Worm (Caenorhabditis elegans) whole organism, mixed stage, embryonic: Measurements from ENCODE around the gene F13A2.4.

ENCODE experiments used
- M03D4.4 ChIP-seq: sonication (generic microtip); optimal IDR thresholded peaks from 2 replicates; lab custom pipeline; 2017; ENCODE audit warnings: mild to moderate bottlenecking, missing genetic modification characterization, missing compliant biosample characterization
- bed-3 ChIP-seq: fragments of 200-800 bp; sonication (Bioruptor generic); optimal IDR thresholded peaks from 3 replicates; lab custom pipeline; 2018; ENCODE audit warnings: mild to moderate bottlenecking, missing genetic modification characterization, moderate library complexity, missing compliant biosample characterization
- blmp-1 ChIP-seq: fragments of 150-350 bp; optimal IDR thresholded peaks from 2 replicates; lab custom pipeline; 2014; ENCODE audit warnings: missing biosample characterization, missing genetic modification characterization
- ceh-39 ChIP-seq: fragments of 150-350 bp; optimal IDR thresholded peaks from 2 replicates; lab custom pipeline; 2014; ENCODE audit warnings: missing biosample characterization, missing genetic modification characterization
- ceh-43 ChIP-seq: fragments of 200-800 bp; sonication (Bioruptor generic); optimal IDR thresholded peaks from 2 replicates; lab custom pipeline; 2018; ENCODE audit warnings: mild to moderate bottlenecking, missing genetic modification characterization, moderate library complexity, missing compliant biosample characterization
- ceh-83 ChIP-seq: fragments of 200-800 bp; sonication (Bioruptor generic); optimal IDR thresholded peaks from 2 replicates; lab custom pipeline; 2018; ENCODE audit warnings: mild to moderate bottlenecking, missing genetic modification characterization, missing compliant biosample characterization
- ces-1 ChIP-seq: fragments of 150-350 bp; optimal IDR thresholded peaks from 2 replicates; lab custom pipeline; 2014; ENCODE audit warnings: missing biosample characterization, missing genetic modification reagents, missing genetic modification characterization
- cnd-1 ChIP-seq: fragments of 200-800 bp; sonication (Bioruptor generic); optimal IDR thresholded peaks from 2 replicates; lab custom pipeline; 2018; ENCODE audit warnings: mild to moderate bottlenecking, missing genetic modification characterization, missing compliant biosample characterization
- drap-1 ChIP-seq: fragments of 200-800 bp; sonication (Bioruptor generic); optimal IDR thresholded peaks from 3 replicates; lab custom pipeline; 2018; ENCODE audit warnings: mild to moderate bottlenecking, missing genetic modification characterization, missing compliant biosample characterization
- elt-1 ChIP-seq: sonication (generic microtip); optimal IDR thresholded peaks from 2 replicates; lab custom pipeline; 2017; ENCODE audit warnings: missing genetic modification characterization, mild to moderate bottlenecking, missing compliant biosample characterization, antibody characterized with exemption, moderate library complexity, borderline replicate concordance; ENCODE audit not compliant: insufficient read depth
- elt-3 ChIP-seq: fragments of 150-350 bp; optimal IDR thresholded peaks from 2 replicates; lab custom pipeline; 2014; ENCODE audit warnings: missing biosample characterization, missing genetic modification characterization
- flh-1 ChIP-seq: fragments of 200-800 bp; sonication (Bioruptor generic); optimal IDR thresholded peaks from 2 replicates; lab custom pipeline; 2018; ENCODE audit warnings: mild to moderate bottlenecking, missing genetic modification characterization, moderate library complexity, missing compliant biosample characterization
- ham-2 ChIP-seq: fragments of 200-800 bp; sonication (Bioruptor generic); optimal IDR thresholded peaks from 2 replicates; lab custom pipeline; 2018; ENCODE audit warnings: mild to moderate bottlenecking, missing genetic modification characterization, missing compliant biosample characterization
- hlh-1 ChIP-seq: fragments of 150-350 bp; optimal IDR thresholded peaks from 2 replicates; lab custom pipeline; 2014; ENCODE audit warnings: missing biosample characterization, missing genetic modification reagents, missing genetic modification characterization
- lin-13 ChIP-seq: fragments of 150-350 bp; optimal IDR thresholded peaks from 2 replicates; lab custom pipeline; 2014; ENCODE audit warnings: missing biosample characterization, missing genetic modification characterization
- lin-32 ChIP-seq: fragments of 200-800 bp; sonication (Bioruptor generic); optimal IDR thresholded peaks from 2 replicates; lab custom pipeline; 2018; ENCODE audit warnings: mild to moderate bottlenecking, missing genetic modification characterization, missing compliant biosample characterization
- lsy-2 ChIP-seq: fragments of 150-350 bp; optimal IDR thresholded peaks from 2 replicates; lab custom pipeline; 2014; ENCODE audit warnings: missing biosample characterization, missing genetic modification characterization
- mab-5 ChIP-seq: fragments of 150-350 bp; optimal IDR thresholded peaks from 2 replicates; lab custom pipeline; 2014; ENCODE audit warnings: missing biosample characterization, missing genetic modification characterization
- mep-1 ChIP-seq: fragments of 150-350 bp; optimal IDR thresholded peaks from 2 replicates; lab custom pipeline; 2017; ENCODE audit warnings: missing biosample characterization, missing genetic modification reagents, missing genetic modification characterization, inconsistent platforms
- mls-2 ChIP-seq: sonication (generic microtip); optimal IDR thresholded peaks from 2 replicates; lab custom pipeline; 2016; ENCODE audit warnings: mild to moderate bottlenecking, missing genetic modification characterization, moderate library complexity, missing compliant biosample characterization
- nhr-12 ChIP-seq: fragments of 150-350 bp; optimal IDR thresholded peaks from 2 replicates; lab custom pipeline; 2014; ENCODE audit warnings: missing biosample characterization, missing genetic modification characterization
- nhr-2 ChIP-seq: fragments of 150-350 bp; optimal IDR thresholded peaks from 2 replicates; lab custom pipeline; 2014; ENCODE audit warnings: missing biosample characterization, missing genetic modification characterization
- nhr-237 ChIP-seq: fragments of 150-350 bp; optimal IDR thresholded peaks from 2 replicates; lab custom pipeline; 2014; ENCODE audit warnings: missing biosample characterization, missing genetic modification characterization
- nhr-28 ChIP-seq: fragments of 150-350 bp; optimal IDR thresholded peaks from 2 replicates; lab custom pipeline; 2014; ENCODE audit warnings: missing biosample characterization, missing genetic modification characterization
- nhr-76 ChIP-seq: sonication (generic microtip); optimal IDR thresholded peaks from 2 replicates; lab custom pipeline; 2017; ENCODE audit warnings: missing biosample characterization, missing genetic modification characterization
- pha-4 ChIP-seq: fragments of 150-350 bp; optimal IDR thresholded peaks from 2 replicates; lab custom pipeline; 2018; ENCODE audit warnings: missing biosample characterization, missing genetic modification reagents, missing genetic modification characterization
- sem-2 ChIP-seq: fragments of 200-800 bp; sonication (Bioruptor generic); optimal IDR thresholded peaks from 2 replicates; lab custom pipeline; 2018; ENCODE audit warnings: mild to moderate bottlenecking, missing genetic modification characterization, missing compliant biosample characterization
- snpc-4 ChIP-seq: fragments of 150-350 bp; optimal IDR thresholded peaks from 2 replicates; lab custom pipeline; 2014; ENCODE audit warnings: missing biosample characterization, missing genetic modification characterization
- sptf-1 ChIP-seq: sonication (generic microtip); optimal IDR thresholded peaks from 2 replicates; lab custom pipeline; 2017; ENCODE audit warnings: mild to moderate bottlenecking, missing genetic modification characterization, moderate library complexity, missing compliant biosample characterization
- tbx-8 ChIP-seq: fragments of 200-800 bp; sonication (Bioruptor generic); optimal IDR thresholded peaks from 2 replicates; lab custom pipeline; 2018; ENCODE audit warnings: mild to moderate bottlenecking, missing genetic modification characterization, moderate library complexity, missing compliant biosample characterization
- unc-120 ChIP-seq: sonication (generic microtip); optimal IDR thresholded peaks from 2 replicates; lab custom pipeline; 2017; ENCODE audit warnings: missing genetic modification characterization, missing compliant biosample characterization; ENCODE audit not compliant: poor library complexity, severe bottlenecking
- unc-39 ChIP-seq: fragments of 150-350 bp; optimal IDR thresholded peaks from 2 replicates; lab custom pipeline; 2014; ENCODE audit warnings: missing biosample characterization, missing genetic modification characterization
- unc-62 ChIP-seq: fragments of 150-350 bp; optimal IDR thresholded peaks from 2 replicates; lab custom pipeline; 2014; ENCODE audit warnings: missing biosample characterization, missing genetic modification reagents, missing genetic modification characterization
- zip-8 ChIP-seq: fragments of 150-350 bp; optimal IDR thresholded peaks from 2 replicates; lab custom pipeline; 2014; ENCODE audit warnings: missing biosample characterization, missing genetic modification characterization
- ztf-11 ChIP-seq: fragments of 150-350 bp; optimal IDR thresholded peaks from 2 replicates; lab custom pipeline; 2014; ENCODE audit warnings: missing biosample characterization, missing genetic modification characterization

F13A2.4 gene

DNA sequence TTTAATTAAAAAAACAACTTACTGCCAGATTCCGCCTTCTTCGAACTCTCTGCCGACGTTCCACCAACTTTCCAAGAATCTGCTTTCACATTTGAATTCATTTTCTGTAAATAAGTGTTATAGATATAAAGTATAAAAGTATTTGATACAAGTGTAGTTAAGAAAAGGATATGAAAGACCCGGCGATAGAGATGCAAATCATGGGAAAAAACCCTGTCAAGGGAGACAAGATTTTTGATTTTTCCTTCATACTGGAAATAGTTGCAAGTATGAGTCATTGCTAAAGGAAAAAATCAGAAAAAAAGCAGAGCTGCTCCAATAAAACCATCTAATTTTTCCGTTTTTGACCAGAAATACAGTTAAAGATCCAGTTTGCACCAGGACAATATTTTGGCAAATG is 3.8 kb downstream of the F13A2.4 start, which contains the start of gene F13A2.3:
TSS of gene F13A2.3 (minus strand) at position 101 of the 400 bp plus-strand sequence.
- TF ChIP-seq nhr-12 (tag; lab: Kevin White, UChicago) (no peak), ham-2 (GFP tag; lab: Kevin White, UChicago) (no peak), ceh-39 (tag; lab: Kevin White, UChicago) (no peak), lsy-2 (no peak), sem-2 (no peak), nhr-237 (tag; lab: Kevin White, UChicago) (no peak), lin-13 (tag; lab: Kevin White, UChicago) (no peak), zip-8 (tag; lab: Kevin White, UChicago) (no peak), unc-39 (no peak), nhr-2 (no peak), lin-32 (GFP tag; lab: Kevin White, UChicago) (no peak), mep-1 (no peak), mls-2 (tag; lab: Kevin White, UChicago) (no peak), unc-120 (tag; lab: Kevin White, UChicago) (no peak)

DNA sequence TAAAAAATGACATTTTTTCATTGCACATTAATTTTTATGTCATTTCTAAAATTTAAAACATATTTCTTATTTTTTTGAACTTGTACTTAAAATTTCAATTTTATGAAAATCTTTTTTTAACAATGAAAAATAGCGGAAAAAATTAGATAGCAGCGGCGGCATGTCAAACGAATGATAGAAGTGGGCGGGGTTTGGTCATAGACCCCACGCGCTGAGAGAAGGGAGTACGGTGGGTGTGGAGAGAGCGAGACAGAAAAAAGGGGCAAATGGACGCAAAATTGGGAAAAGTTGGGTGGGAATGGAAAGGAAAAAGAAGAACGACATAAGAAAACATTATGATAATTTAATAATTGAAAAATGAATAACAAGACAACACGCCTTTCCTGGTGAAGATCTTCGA is 12.1 kb downstream of the F13A2.4 start:
- TF ChIP-seq cnd-1 (tag; lab: Kevin White, UChicago) (no peak), lsy-2 (peak; percentile 21)

DNA sequence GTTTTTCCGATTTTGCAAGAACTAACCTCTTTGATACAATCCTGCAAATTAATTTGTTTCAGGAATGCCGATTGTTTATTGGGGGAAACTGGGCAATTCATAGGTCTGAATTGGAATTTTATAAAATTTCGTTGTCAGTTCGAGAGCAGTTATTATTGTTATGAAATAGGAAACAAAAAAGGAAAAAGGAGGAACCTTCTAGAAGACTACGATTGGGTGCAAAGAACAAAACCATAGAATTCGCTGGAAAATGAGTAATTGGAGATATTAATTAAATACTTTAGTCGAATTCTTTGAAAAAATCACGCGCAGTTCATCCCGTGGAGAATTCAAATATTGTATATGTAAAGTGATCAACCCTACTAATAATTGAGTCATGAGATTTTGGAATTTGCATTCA is 12.6 kb downstream of the F13A2.4 start, which contains the start of gene F13A2.9:
TSS of gene F13A2.9 (minus strand) at position 101 of the 400 bp plus-strand sequence.
- TF ChIP-seq unc-120 (tag; lab: Kevin White, UChicago) (no peak), nhr-12 (tag; lab: Kevin White, UChicago) (no peak), tbx-8 (GFP tag; lab: Kevin White, UChicago) (no peak), mab-5 (tag; lab: Kevin White, UChicago) (no peak), mep-1 (no peak), ceh-39 (tag; lab: Kevin White, UChicago) (no peak), hlh-1 (no peak), flh-1 (GFP tag; lab: Kevin White, UChicago) (no peak), nhr-237 (tag; lab: Kevin White, UChicago) (no peak), ceh-83 (GFP tag; lab: Kevin White, UChicago) (no peak), nhr-2 (no peak), nhr-76 (tag; lab: Kevin White, UChicago) (no peak), M03D4.4 (no peak), elt-3 (no peak), ceh-43 (GFP tag; lab: Kevin White, UChicago) (no peak), cnd-1 (tag; lab: Kevin White, UChicago) (no peak), lsy-2 (no peak), sem-2 (no peak), snpc-4 (no peak)

DNA sequence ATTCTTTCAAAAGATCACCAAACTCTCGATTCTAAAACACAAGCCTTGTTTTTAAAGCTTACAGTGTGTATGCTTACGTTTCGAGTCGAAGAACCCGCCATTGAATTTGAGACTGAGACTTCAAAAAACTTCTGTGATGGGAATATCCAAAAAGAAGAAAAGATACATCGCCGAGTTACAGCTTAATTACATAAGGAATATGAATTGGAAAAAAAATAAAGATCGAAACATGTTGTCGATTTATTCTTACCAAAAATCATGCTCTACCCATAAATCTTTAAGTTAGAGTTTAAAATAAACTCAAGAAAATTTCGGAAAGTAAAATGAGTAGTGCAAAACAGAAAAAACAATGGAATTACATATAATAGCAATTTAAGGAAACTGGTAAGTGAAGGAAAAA is 13.8 kb downstream of the F13A2.4 start, which contains the start of gene F13A2.10:
TSS of gene F13A2.10 (minus strand) at position 101 of the 400 bp plus-strand sequence.
- TF ChIP-seq ham-2 (GFP tag; lab: Kevin White, UChicago), result no peak
- no peak for TF ChIP-seq hlh-1
- TF ChIP-seq mep-1, result no peak
- no peak for TF ChIP-seq ces-1 (GFP tag; lab: Kevin White, UChicago)
- TF ChIP-seq nhr-76 (tag; lab: Kevin White, UChicago), result no peak
- TF ChIP-seq elt-1 (tag; lab: Kevin White, UChicago), result no peak
- TF ChIP-seq ceh-83 (GFP tag; lab: Kevin White, UChicago), result no peak
- no peak for TF ChIP-seq ceh-43 (GFP tag; lab: Kevin White, UChicago)
- TF ChIP-seq sem-2, result no peak
- TF ChIP-seq ceh-39 (tag; lab: Kevin White, UChicago), result no peak
- no peak for TF ChIP-seq tbx-8 (GFP tag; lab: Kevin White, UChicago)
- TF ChIP-seq sptf-1 (tag; lab: Kevin White, UChicago), result no peak
- TF ChIP-seq elt-3, result no peak
- no peak for TF ChIP-seq lin-13 (tag; lab: Kevin White, UChicago)

DNA sequence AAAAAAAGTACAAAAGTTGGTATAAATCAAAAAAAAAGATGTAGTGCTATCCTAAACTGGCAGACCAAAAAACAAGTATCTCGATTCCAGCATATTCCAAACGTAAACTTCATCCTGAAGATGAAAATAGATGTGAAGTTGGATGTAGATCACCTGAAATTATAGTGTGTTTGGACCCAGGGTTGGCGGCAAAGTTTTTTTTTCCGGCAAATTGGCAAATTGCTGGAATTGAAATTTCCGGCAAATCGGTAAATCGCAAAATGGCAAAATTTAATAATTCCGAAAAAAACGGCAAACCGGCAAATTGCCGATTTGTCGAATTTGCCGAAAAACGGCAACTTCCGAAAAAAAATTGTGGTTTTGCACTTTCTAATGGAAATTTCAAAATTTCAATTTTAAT is 15.5 kb downstream of the F13A2.4 start, which contains the start of gene F13A2.2:
TSS of gene F13A2.2 (minus strand) at position 101 of the 400 bp plus-strand sequence.
- TF ChIP-seq blmp-1, result no peak
- no peak for TF ChIP-seq ztf-11 (tag; lab: Kevin White, UChicago)
- TF ChIP-seq lin-13 (tag; lab: Kevin White, UChicago), result no peak
- TF ChIP-seq elt-3, result no peak
- no peak for TF ChIP-seq ces-1 (GFP tag; lab: Kevin White, UChicago)
- TF ChIP-seq unc-62 (GFP tag; lab: Kevin White, UChicago), result no peak
- no peak for TF ChIP-seq snpc-4
- no peak for TF ChIP-seq flh-1 (GFP tag; lab: Kevin White, UChicago)
- no peak for TF ChIP-seq pha-4 (tag; lab: Kevin White, UChicago)
- no peak for TF ChIP-seq bed-3 (GFP tag; lab: Kevin White, UChicago)
- TF ChIP-seq nhr-76 (tag; lab: Kevin White, UChicago), result no peak
- no peak for TF ChIP-seq nhr-2
- no peak for TF ChIP-seq lin-32 (GFP tag; lab: Kevin White, UChicago)
- no peak for TF ChIP-seq nhr-28 (tag; lab: Kevin White, UChicago)
- TF ChIP-seq lsy-2, result no peak
- no peak for TF ChIP-seq tbx-8 (GFP tag; lab: Kevin White, UChicago)
- no peak for TF ChIP-seq drap-1
- TF ChIP-seq mls-2 (tag; lab: Kevin White, UChicago), result no peak
- TF ChIP-seq ceh-39 (tag; lab: Kevin White, UChicago), result no peak
